Fruit fly (Drosophila melanogaster): Measurements from ENCODE around the gene CG31344.

CG31344 gene

dm6 chr3R:15198052-15198793, 26.9 kb downstream of the CG31344 start:
- no peak for TF ChIP-seq pan (optimal IDR thresholded peaks at IDR 0.05)
- no peak for TF ChIP-seq psq (optimal IDR thresholded peaks at IDR 0.05)
- TF ChIP-seq Dll (optimal IDR thresholded peaks at IDR 0.05) = no peak
- no peak for TF ChIP-seq CG8478 (optimal IDR thresholded peaks at IDR 0.05)
- no peak for TF ChIP-seq usp (GFP tag; optimal IDR thresholded peaks at IDR 0.05)
- no peak for TF ChIP-seq EcR (GFP tag; optimal IDR thresholded peaks at IDR 0.05)

- TF ChIP-seq pan (optimal IDR thresholded peaks at IDR 0.05) = no peak
- no peak for TF ChIP-seq usp (GFP tag; optimal IDR thresholded peaks at IDR 0.05)
- no peak for TF ChIP-seq psq (optimal IDR thresholded peaks at IDR 0.05)
- no peak for TF ChIP-seq Dll (optimal IDR thresholded peaks at IDR 0.05)
- no peak for TF ChIP-seq CG8478 (optimal IDR thresholded peaks at IDR 0.05)
- no peak for TF ChIP-seq EcR (GFP tag; optimal IDR thresholded peaks at IDR 0.05)
Measured at dm6 chr3R:15197373-15197772, 27.8 kb downstream of the CG31344 start.

dm6 chr3R:15196134-15197034, 28.7 kb downstream of the CG31344 start, which contains the start of the genes Kpc1 and CG42542:
Kpc1 (minus strand) TSS chr3R:15196210.
CG42542 (plus strand) TSS chr3R:15196598.
- TF ChIP-seq CG8478 (optimal IDR thresholded peaks at IDR 0.05) = no peak
- no peak for TF ChIP-seq pan (optimal IDR thresholded peaks at IDR 0.05)
- no peak for TF ChIP-seq usp (GFP tag; optimal IDR thresholded peaks at IDR 0.05)
- TF ChIP-seq EcR (GFP tag; optimal IDR thresholded peaks at IDR 0.05) = no peak
- TF ChIP-seq Dll (optimal IDR thresholded peaks at IDR 0.05) = no peak
- TF ChIP-seq psq (optimal IDR thresholded peaks at IDR 0.05) = no peak

- TF ChIP-seq usp (GFP tag; optimal IDR thresholded peaks at IDR 0.05) (no peak), psq (optimal IDR thresholded peaks at IDR 0.05) (no peak), EcR (GFP tag; optimal IDR thresholded peaks at IDR 0.05) (no peak), CG8478 (optimal IDR thresholded peaks at IDR 0.05) (no peak), pan (optimal IDR thresholded peaks at IDR 0.05) (no peak), Dll (optimal IDR thresholded peaks at IDR 0.05) (no peak)
Measured at dm6 chr3R:15181467-15181866, 43.7 kb downstream of the CG31344 start, which contains the start of gene Mf. Mf (minus strand) TSS chr3R:15181510.

- TF ChIP-seq CG8478 (optimal IDR thresholded peaks at IDR 0.05) (no peak), usp (GFP tag; optimal IDR thresholded peaks at IDR 0.05) (no peak), EcR (GFP tag; optimal IDR thresholded peaks at IDR 0.05) (no peak), Dll (optimal IDR thresholded peaks at IDR 0.05) (no peak), psq (optimal IDR thresholded peaks at IDR 0.05) (no peak), pan (optimal IDR thresholded peaks at IDR 0.05) (no peak)
Measured at dm6 chr3R:15177230-15177629, 47.9 kb downstream of the CG31344 start.
